Worm (Caenorhabditis elegans) whole organism, L4 larva: Measurements from ENCODE around the gene srm-3.

Source experiments
- F26F4.8 ChIP-seq: fragments of 200-800 bp; sonication (Bioruptor generic); conservative IDR thresholded peaks from 2 replicates; pipeline ENCODE4 v1.3.6; 2022; ENCODE audit warnings: missing genetic modification characterization, missing compliant biosample characterization
- F44E2.7 ChIP-seq: fragments of 200-800 bp; sonication (Bioruptor generic); IDR thresholded peaks from 2 replicates; pipeline ENCODE4 v2.1.2; 2022; ENCODE audit warnings: missing genetic modification characterization, missing compliant biosample characterization
- R02D3.7 ChIP-seq: fragments of 150-350 bp; sonication (generic microtip); optimal IDR thresholded peaks from 3 replicates; lab custom pipeline; 2014; ENCODE audit warnings: missing biosample characterization, missing genetic modification characterization
- T20F7.1 ChIP-seq: fragments of 200-800 bp; sonication (Bioruptor generic); optimal IDR thresholded peaks from 2 replicates; lab custom pipeline; 2018; ENCODE audit warnings: mild to moderate bottlenecking, missing genetic modification characterization, missing compliant biosample characterization
- Y105C5A.15 ChIP-seq: fragments of 200-800 bp; sonication (Bioruptor generic); IDR thresholded peaks from 2 replicates; pipeline ENCODE4 v1.3.6; 2022; ENCODE audit warnings: missing genetic modification characterization, missing compliant biosample characterization
- Y48G9A.11 ChIP-seq: fragments of 200-800 bp; sonication (Bioruptor generic); IDR thresholded peaks from 2 replicates; pipeline ENCODE4 v1.3.6; 2022; ENCODE audit warnings: missing genetic modification reagents, missing genetic modification characterization, missing compliant biosample characterization
- Y75B8A.6 ChIP-seq: fragments of 200-800 bp; sonication (Bioruptor generic); IDR thresholded peaks from 2 replicates; pipeline ENCODE4 v1.3.6; 2022; ENCODE audit warnings: missing genetic modification reagents, missing genetic modification characterization, missing compliant biosample characterization
- ZK337.2 ChIP-seq: fragments of 200-800 bp; sonication (Bioruptor generic); IDR thresholded peaks from 2 replicates; pipeline ENCODE4 v1.3.6; 2022; ENCODE audit warnings: missing genetic modification reagents, missing genetic modification characterization, missing compliant biosample characterization
- aha-1 ChIP-seq: fragments of 150-350 bp; peaks from one replicate; lab custom pipeline; 2014; ENCODE audit warnings: missing biosample characterization, missing genetic modification characterization
- ceh-28 ChIP-seq: fragments of 150-350 bp; optimal IDR thresholded peaks from 2 replicates; lab custom pipeline; 2014; ENCODE audit warnings: missing biosample characterization, missing genetic modification reagents, missing genetic modification characterization
- ceh-44 ChIP-seq: fragments of 200-800 bp; sonication (Bioruptor generic); IDR thresholded peaks from 2 replicates; pipeline ENCODE4 v1.3.6; 2022; ENCODE audit warnings: missing genetic modification reagents, missing genetic modification characterization, missing compliant biosample characterization
- ces-1 ChIP-seq: fragments of 150-350 bp; sonication (generic microtip); optimal IDR thresholded peaks from 4 replicates; lab custom pipeline; 2014; ENCODE audit warnings: missing biosample characterization, missing genetic modification reagents, missing genetic modification characterization
- cey-2 ChIP-seq: sonication (generic microtip); optimal IDR thresholded peaks from 3 replicates; lab custom pipeline; 2017; ENCODE audit warnings: missing genetic modification characterization, mild to moderate bottlenecking, missing compliant biosample characterization, antibody characterized with exemption, borderline replicate concordance; ENCODE audit not compliant: insufficient read depth
- ctbp-1 ChIP-seq: fragments of 200-800 bp; sonication (Bioruptor generic); IDR thresholded peaks from 2 replicates; pipeline ENCODE4 v1.3.6; 2022; ENCODE audit warnings: missing genetic modification reagents, missing genetic modification characterization, missing compliant biosample characterization
- daf-12 ChIP-seq: fragments of 150-350 bp; optimal IDR thresholded peaks from 2 replicates; lab custom pipeline; 2014; ENCODE audit warnings: missing biosample characterization, missing genetic modification reagents, missing genetic modification characterization
- daf-8 ChIP-seq: fragments of 200-800 bp; sonication (Bioruptor generic); IDR thresholded peaks from 2 replicates; pipeline ENCODE4 v1.3.6; 2022; ENCODE audit warnings: missing genetic modification characterization, missing compliant biosample characterization
- dve-1 ChIP-seq: sonication (generic microtip); optimal IDR thresholded peaks from 2 replicates; lab custom pipeline; 2017; ENCODE audit warnings: antibody characterized with exemption, mild to moderate bottlenecking, missing genetic modification characterization, missing compliant biosample characterization; ENCODE audit not compliant: insufficient read depth
- fkh-10 ChIP-seq: fragments of 150-350 bp; optimal IDR thresholded peaks from 2 replicates; lab custom pipeline; 2014; ENCODE audit warnings: missing biosample characterization, missing genetic modification reagents, missing genetic modification characterization
- hmg-1.1 ChIP-seq: fragments of 200-800 bp; sonication (Bioruptor generic); IDR thresholded peaks from 2 replicates; pipeline ENCODE4 v1.3.6; 2022; ENCODE audit warnings: missing genetic modification reagents, missing genetic modification characterization, missing compliant biosample characterization
- jun-1 ChIP-seq: fragments of 150-350 bp; optimal IDR thresholded peaks from 2 replicates; lab custom pipeline; 2014; ENCODE audit warnings: missing biosample characterization, missing genetic modification reagents, missing genetic modification characterization
- lim-7 ChIP-seq: fragments of 200-800 bp; sonication (Bioruptor generic); IDR thresholded peaks from 2 replicates; pipeline ENCODE4 v1.3.6; 2022; ENCODE audit warnings: missing genetic modification characterization, missing compliant biosample characterization
- lin-13 ChIP-seq: fragments of 150-350 bp; optimal IDR thresholded peaks from 2 replicates; lab custom pipeline; 2014; ENCODE audit warnings: missing biosample characterization, missing genetic modification reagents, missing genetic modification characterization
- lin-29 ChIP-seq: fragments of 200-800 bp; sonication (Bioruptor generic); IDR thresholded peaks from 2 replicates; pipeline ENCODE4 v1.3.6; 2022; ENCODE audit warnings: missing genetic modification reagents, missing genetic modification characterization, missing compliant biosample characterization
- lin-38 ChIP-seq: fragments of 200-800 bp; sonication (Bioruptor generic); IDR thresholded peaks from 2 replicates; pipeline ENCODE4 v1.3.6; 2022; ENCODE audit warnings: missing genetic modification reagents, missing genetic modification characterization, missing compliant biosample characterization
- lin-39 ChIP-seq: fragments of 150-350 bp; optimal IDR thresholded peaks from 2 replicates; lab custom pipeline; 2014; ENCODE audit warnings: missing biosample characterization, missing genetic modification reagents, missing genetic modification characterization
- mdt-29 ChIP-seq: fragments of 200-800 bp; sonication (Bioruptor generic); IDR thresholded peaks from 2 replicates; pipeline ENCODE4 v1.3.6; 2022; ENCODE audit warnings: missing genetic modification reagents, missing genetic modification characterization, missing compliant biosample characterization
- mep-1 ChIP-seq: fragments of 150-350 bp; sonication (generic microtip); optimal IDR thresholded peaks from 3 replicates; lab custom pipeline; 2014; ENCODE audit warnings: missing biosample characterization, missing genetic modification characterization
- mxl-2 ChIP-seq: fragments of 200-800 bp; sonication (Bioruptor generic); conservative IDR thresholded peaks from 2 replicates; pipeline ENCODE4 v1.3.6; 2022; ENCODE audit warnings: missing genetic modification reagents, missing genetic modification characterization, missing compliant biosample characterization
- nhr-11 ChIP-seq: fragments of 150-350 bp; optimal IDR thresholded peaks from 2 replicates; lab custom pipeline; 2014; ENCODE audit warnings: missing biosample characterization, missing genetic modification characterization
- nhr-111 ChIP-seq: fragments of 200-800 bp; sonication (Bioruptor generic); optimal IDR thresholded peaks from 2 replicates; lab custom pipeline; 2018; ENCODE audit warnings: mild to moderate bottlenecking, missing genetic modification characterization, missing compliant biosample characterization
- nhr-237 ChIP-seq: sonication (generic microtip); optimal IDR thresholded peaks from 2 replicates; lab custom pipeline; 2017; ENCODE audit warnings: missing biosample characterization, missing genetic modification characterization
- nhr-41 ChIP-seq: fragments of 200-800 bp; sonication (Bioruptor generic); IDR thresholded peaks from 2 replicates; pipeline ENCODE4 v1.3.6; 2022; ENCODE audit warnings: missing genetic modification reagents, missing genetic modification characterization, missing compliant biosample characterization
- pha-4 ChIP-seq, 2 experiments: fragments of 150-350 bp in 1 of 2; fragments of 200-800 bp in 1 of 2; sonication (Bioruptor generic) in 1 of 2; IDR thresholded peaks in 1 of 2; optimal IDR thresholded peaks in 1 of 2; 2 replicates each; pipeline versions ENCODE4 v1.3.6 to Lab custom; 2014 to 2022; ENCODE audit warnings: missing genetic modification characterization in 2 of 2, missing genetic modification reagents in 2 of 2, missing biosample characterization in 1 of 2, missing compliant biosample characterization in 1 of 2
- pqm-1 ChIP-seq: sonication (generic microtip); optimal IDR thresholded peaks from 2 replicates; lab custom pipeline; 2017; ENCODE audit warnings: missing biosample characterization, missing genetic modification characterization
- sdz-12 ChIP-seq: fragments of 200-800 bp; sonication (Bioruptor generic); optimal IDR thresholded peaks from 2 replicates; lab custom pipeline; 2018; ENCODE audit warnings: mild to moderate bottlenecking, missing genetic modification characterization, missing compliant biosample characterization
- snpc-1.2 ChIP-seq: fragments of 200-800 bp; sonication (Bioruptor generic); IDR thresholded peaks from 2 replicates; pipeline ENCODE4 v1.3.6; 2022; ENCODE audit warnings: missing genetic modification reagents, missing genetic modification characterization, missing compliant biosample characterization
- snpc-4 ChIP-seq: fragments of 150-350 bp; optimal IDR thresholded peaks from 2 replicates; lab custom pipeline; 2014; ENCODE audit warnings: missing biosample characterization, missing genetic modification characterization
- unc-39 ChIP-seq: sonication (generic microtip); optimal IDR thresholded peaks from 2 replicates; lab custom pipeline; 2017; ENCODE audit warnings: missing biosample characterization, missing genetic modification characterization
- zfp-3 ChIP-seq: fragments of 200-800 bp; sonication (Bioruptor generic); conservative IDR thresholded peaks from 2 replicates; pipeline ENCODE4 v1.3.6; 2022; ENCODE audit warnings: missing genetic modification reagents, missing genetic modification characterization, missing compliant biosample characterization
- zip-11 ChIP-seq: fragments of 200-800 bp; sonication (Bioruptor generic); IDR thresholded peaks from 2 replicates; pipeline ENCODE4 v1.3.6; 2022; ENCODE audit warnings: missing genetic modification characterization, missing compliant biosample characterization
- ztf-7 ChIP-seq: fragments of 150-350 bp; optimal IDR thresholded peaks from 2 replicates; lab custom pipeline; 2014; ENCODE audit warnings: missing biosample characterization, missing genetic modification characterization

srm-3 gene

ce11 chrIV:9648682-9649081, at the start of gene srm-3:
srm-3 (plus strand) TSS chrIV:9648982.
- TF ChIP-seq lin-13 (GFP tag; lab: Kevin White, UChicago), result no peak
- no peak for TF ChIP-seq nhr-237 (tag; lab: Kevin White, UChicago)
- no peak for TF ChIP-seq lin-39 (tag; lab: Kevin White, UChicago)
- no peak for TF ChIP-seq unc-39 (tag; lab: Kevin White, UChicago)
- no peak for TF ChIP-seq pha-4 (GFP tag; IDR thresholded peaks at IDR 0.05; lab: Robert Waterston, UW)
- no peak for TF ChIP-seq pha-4 (tag; optimal IDR thresholded peaks at IDR 0.05; lab: Kevin White, UChicago)

- TF ChIP-seq ctbp-1 (GFP tag; lab: Robert Waterston, UW) (no peak), daf-12 (no peak), daf-8 (no peak), dve-1 (tag; lab: Kevin White, UChicago) (no peak), nhr-11 (tag; lab: Kevin White, UChicago) (no peak), nhr-111 (GFP tag; lab: Kevin White, UChicago) (no peak), zfp-3 (GFP tag; lab: Robert Waterston, UW) (no peak), hmg-1.1 (GFP tag; lab: Robert Waterston, UW) (no peak), T20F7.1 (GFP tag; lab: Kevin White, UChicago) (no peak), F26F4.8 (GFP tag; lab: Robert Waterston, UW) (no peak), ceh-44 (no peak), zip-11 (GFP tag; lab: Robert Waterston, UW) (no peak), mxl-2 (GFP tag; lab: Robert Waterston, UW) (no peak), snpc-1.2 (no peak), fkh-10 (no peak), ceh-28 (tag; lab: Kevin White, UChicago) (no peak)
These were observed 47.2 kb upstream of the srm-3 start, which contains the start of gene aat-1 for ce11 chrIV:9601595-9601994. aat-1 (minus strand) TSS chrIV:9601695.

ce11 chrIV:9607945-9608344, 40.8 kb upstream of the srm-3 start:
- no peak for TF ChIP-seq lin-29
- TF ChIP-seq ZK337.2 (GFP tag; lab: Robert Waterston, UW), result no peak

- no peak for TF ChIP-seq Y48G9A.11 (GFP tag; lab: Robert Waterston, UW)
- no peak for TF ChIP-seq nhr-41 (GFP tag; lab: Robert Waterston, UW)
- no peak for TF ChIP-seq nhr-111 (GFP tag; lab: Kevin White, UChicago)
- TF ChIP-seq F44E2.7, result no peak
- TF ChIP-seq lim-7 (GFP tag; lab: Robert Waterston, UW), result no peak
- TF ChIP-seq mdt-29 (GFP tag; lab: Robert Waterston, UW), result no peak
- no peak for TF ChIP-seq jun-1 (tag; lab: Kevin White, UChicago)
- TF ChIP-seq Y105C5A.15 (GFP tag; lab: Robert Waterston, UW), result no peak
- TF ChIP-seq pqm-1 (tag; lab: Kevin White, UChicago), result no peak
- no peak for TF ChIP-seq sdz-12 (GFP tag; lab: Kevin White, UChicago)
- no peak for TF ChIP-seq aha-1 (tag; lab: Kevin White, UChicago)
- TF ChIP-seq mep-1 (tag; lab: Kevin White, UChicago), result no peak
- TF ChIP-seq R02D3.7 (tag; lab: Kevin White, UChicago), result no peak
- no peak for TF ChIP-seq ces-1 (GFP tag; lab: Kevin White, UChicago)
- TF ChIP-seq snpc-4 (tag; lab: Kevin White, UChicago), result no peak
- TF ChIP-seq lin-29, result no peak
- no peak for TF ChIP-seq Y75B8A.6 (GFP tag; lab: Robert Waterston, UW)
- no peak for TF ChIP-seq cey-2
- no peak for TF ChIP-seq lin-38 (GFP tag; lab: Robert Waterston, UW)
- no peak for TF ChIP-seq ztf-7 (tag; lab: Kevin White, UChicago)
These were observed 39.7 kb upstream of the srm-3 start for ce11 chrIV:9609095-9609494.
